Fruit fly (Drosophila melanogaster): Measurements from ENCODE around the gene CG13639.
A peak's percentile ranks its signal among the peaks of the same experiment; 100 is the strongest.

Gene CG13639

DNA sequence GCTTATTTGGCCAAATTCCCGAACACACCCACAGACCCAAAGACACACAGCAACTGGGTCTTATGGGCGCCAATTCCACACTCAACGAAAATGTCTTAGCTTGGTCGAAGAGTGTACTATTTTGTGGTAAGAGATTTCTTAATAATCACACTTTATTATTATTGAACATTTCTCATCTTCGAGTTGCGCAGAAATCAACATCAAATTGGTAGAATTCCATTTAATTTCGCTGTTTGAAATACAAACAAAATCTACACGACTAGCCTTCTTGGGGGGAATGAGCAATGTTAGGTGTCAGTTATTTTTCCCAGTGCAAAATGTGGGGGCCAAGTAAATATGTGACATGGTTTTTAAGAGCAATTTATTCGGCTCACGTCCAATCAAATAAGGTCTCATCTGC is 30.8 kb upstream of the CG13639 start (continued):
- TF ChIP-seq CG12769 (tag; optimal IDR thresholded peaks at IDR 0.05) (peak; percentile 12), Drgx (GFP tag; IDR thresholded peaks at IDR 0.05) (peak; percentile 30; the same call in 1 of the 2 replicates), CG8924 (tag; optimal IDR thresholded peaks at IDR 0.05) (no peak), bsh (GFP tag; optimal IDR thresholded peaks at IDR 0.05) (peak in 1 of 2 experiments; percentile 10), gt (GFP tag; IDR thresholded peaks at IDR 0.05) (no peak), ac (GFP tag; optimal IDR thresholded peaks at IDR 0.05) (no peak), CG5180 (GFP tag; optimal IDR thresholded peaks at IDR 0.05) (no peak), klu (GFP tag; IDR thresholded peaks at IDR 0.05) (no peak), Pdp1 (GFP tag; optimal IDR thresholded peaks at IDR 0.05) (no peak), dmrt11E (tag; optimal IDR thresholded peaks at IDR 0.05) (no peak), tgo (GFP tag; IDR thresholded peaks at IDR 0.05) (peak; percentile 26; the same call in 1 of the 3 replicates), Stat92E (GFP tag; optimal IDR thresholded peaks at IDR 0.05) (no peak), cad (GFP tag; optimal IDR thresholded peaks at IDR 0.05) (no peak), CG3847 (GFP tag; IDR thresholded peaks at IDR 0.05) (0 out of 2 replicates have a peak, but pooled peaks have one; percentile 16), Ada2b (GFP tag; IDR thresholded peaks at IDR 0.05) (0 out of 2 replicates have a peak, but pooled peaks have one; percentile 12), Hand (GFP tag; optimal IDR thresholded peaks at IDR 0.05) (no peak), dmrt99B (tag; optimal IDR thresholded peaks at IDR 0.05) (peak; percentile 31), unpg (GFP tag; optimal IDR thresholded peaks at IDR 0.05) (peak; percentile 17), Mad (GFP tag; optimal IDR thresholded peaks at IDR 0.05) (no peak), Hr51 (GFP tag; optimal IDR thresholded peaks at IDR 0.05) (peak in 1 of 2 experiments; percentile 31), row (GFP tag; IDR thresholded peaks at IDR 0.05) (peak; percentile 41; the same call in 2 of the 3 replicates), CG1603 (tag; optimal IDR thresholded peaks at IDR 0.05) (peak; percentile 33), CG11695 (GFP tag; IDR thresholded peaks at IDR 0.05) (no peak), nmo (GFP tag; optimal IDR thresholded peaks at IDR 0.05) (peak; percentile 15)

DNA sequence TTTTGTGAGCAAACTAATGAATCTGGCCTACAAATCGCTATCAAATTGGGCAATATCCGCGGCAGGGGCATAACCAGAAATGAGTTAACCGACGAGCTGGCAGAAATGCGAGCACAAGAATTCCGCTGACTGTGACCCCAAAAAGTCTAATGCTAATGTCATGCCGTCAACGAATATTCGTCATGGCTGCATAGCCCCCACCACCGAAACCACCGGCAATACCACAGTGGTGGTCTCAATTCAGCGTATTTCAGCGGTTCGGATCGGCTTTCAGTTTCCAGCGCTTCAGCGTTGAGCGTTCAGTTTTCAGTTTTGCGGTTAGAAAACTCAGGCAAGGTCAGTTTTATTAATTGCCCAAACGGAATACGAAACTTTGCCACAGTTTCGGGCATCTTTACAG is 30.1 kb upstream of the CG13639 start:
- no peak for TF ChIP-seq Med (GFP tag)
- no peak for TF ChIP-seq CG17829 (tag; optimal IDR thresholded peaks at IDR 0.05)
- TF ChIP-seq CG12659 (GFP tag; optimal IDR thresholded peaks at IDR 0.05) = no peak
- TF ChIP-seq Xrp1 (GFP tag; IDR thresholded peaks at IDR 0.05) = no peak

DNA sequence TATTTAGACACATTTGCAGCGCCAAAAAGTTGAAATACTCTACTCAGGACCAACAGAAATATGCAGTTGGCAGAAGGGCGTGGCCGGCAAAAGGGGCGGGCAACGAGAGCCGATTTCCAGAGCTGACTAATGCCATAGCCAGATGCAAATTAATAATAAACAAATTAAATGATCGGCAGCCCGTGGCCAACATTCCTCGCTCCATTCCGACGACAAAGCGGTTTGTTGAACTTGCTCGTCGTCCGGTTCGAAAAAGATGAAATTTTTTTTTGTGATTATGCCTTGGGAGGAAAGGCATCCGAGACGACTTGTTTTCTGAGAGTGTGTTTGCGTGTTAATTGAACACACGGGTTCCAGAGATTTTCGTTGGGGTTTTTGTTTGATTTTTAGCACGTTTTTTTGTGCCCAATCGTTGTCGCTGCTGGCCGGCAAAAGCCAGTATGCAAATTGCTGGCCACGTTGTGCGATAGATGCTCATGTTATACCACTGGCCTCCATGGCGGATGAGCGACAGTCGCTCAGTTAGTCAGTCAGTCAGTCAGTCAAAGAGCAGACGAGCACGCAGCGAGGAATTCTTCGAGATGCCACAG is 29.2 kb upstream of the CG13639 start:
- TF ChIP-seq chinmo (GFP tag; IDR thresholded peaks at IDR 0.05; ENCODE audit: partially characterized antibody) (0 out of 4 replicates have a peak, but pooled peaks have one; percentile 70), sd (tag; optimal IDR thresholded peaks at IDR 0.05) (peak; percentile 96), vvl (GFP tag; IDR thresholded peaks at IDR 0.05) (0 out of 2 replicates have a peak, but pooled peaks have one; percentile 12), CG16863 (GFP tag; optimal IDR thresholded peaks at IDR 0.05) (no peak), cwo (GFP tag; optimal IDR thresholded peaks at IDR 0.05) (peak; percentile 78), kni (GFP tag; optimal IDR thresholded peaks at IDR 0.05) (peak; percentile 29), CG18619 (GFP tag; optimal IDR thresholded peaks at IDR 0.05) (no peak), sqz (GFP tag; optimal IDR thresholded peaks at IDR 0.05) (peak; percentile 35), tap (tag; optimal IDR thresholded peaks at IDR 0.05) (no peak), ro (GFP tag; IDR thresholded peaks at IDR 0.05) (no peak), abd-A (tag; optimal IDR thresholded peaks at IDR 0.05) (peak; percentile 30), CG10543 (GFP tag; optimal IDR thresholded peaks at IDR 0.05) (peak; percentile 17), Ets65A (GFP tag) (peak; percentile 39), CG8281 (tag; optimal IDR thresholded peaks at IDR 0.05) (peak; percentile 49), CG12769 (tag; optimal IDR thresholded peaks at IDR 0.05) (peak; percentile 74), Pdp1 (GFP tag; optimal IDR thresholded peaks at IDR 0.05) (peak in 1 of 2 experiments; percentile 20)
